Fruit fly (Drosophila melanogaster) whole organism, wandering third instar larva: ENCODE results near the gene Nup93-1.

Experiments used
- Abd-B ChIP-seq: fragments of >200 bp; optimal IDR thresholded peaks from 2 replicates; lab custom pipeline; 2017; ENCODE audit warnings: missing biosample characterization, missing genetic modification characterization
- CG32264 ChIP-seq: fragments of 200-800 bp; sonication (Bioruptor generic); optimal IDR thresholded peaks from 2 replicates; lab custom pipeline; 2016; ENCODE audit warnings: missing biosample characterization, missing genetic modification characterization
- CrebA ChIP-seq: fragments of 200-800 bp; sonication (Bioruptor generic); optimal IDR thresholded peaks from 2 replicates; lab custom pipeline; 2016; ENCODE audit warnings: missing biosample characterization, mild to moderate bottlenecking, missing genetic modification characterization, borderline replicate concordance
- Dfd ChIP-seq: fragments of >200 bp; optimal IDR thresholded peaks from 2 replicates; lab custom pipeline; 2017; ENCODE audit warnings: missing biosample characterization, missing genetic modification characterization
- Dif ChIP-seq: fragments of 200-275, 200-300 bp; sonication (Bioruptor generic); optimal IDR thresholded peaks from 2 replicates; lab custom pipeline; 2018; ENCODE audit warnings: missing biosample characterization, missing genetic modification characterization; ENCODE audit not compliant: partially characterized antibody
- GATAd ChIP-seq: sonication (Bioruptor generic); optimal IDR thresholded peaks from 2 replicates; lab custom pipeline; 2016; ENCODE audit warnings: missing biosample characterization, missing genetic modification characterization
- Hnf4 ChIP-seq: fragments of 200-800 bp; sonication (Bioruptor generic); optimal IDR thresholded peaks from 2 replicates; lab custom pipeline; 2016; ENCODE audit warnings: missing biosample characterization, mild to moderate bottlenecking, missing genetic modification characterization
- Hr78 ChIP-seq: fragments of >200 bp; optimal IDR thresholded peaks from 2 replicates; lab custom pipeline; 2017; ENCODE audit warnings: missing biosample characterization, missing genetic modification characterization
- Hr83 ChIP-seq: fragments of 200-300 bp; sonication (Bioruptor generic); optimal IDR thresholded peaks from 2 replicates; lab custom pipeline; 2016; ENCODE audit warnings: missing biosample characterization, mild to moderate bottlenecking, missing genetic modification characterization, moderate library complexity; ENCODE audit not compliant: poor library complexity, severe bottlenecking
- Mio ChIP-seq: sonication (Bioruptor generic); optimal IDR thresholded peaks from 2 replicates; lab custom pipeline; 2016; ENCODE audit warnings: missing biosample characterization, missing genetic modification characterization
- Myc ChIP-seq: fragments of >200 bp; optimal IDR thresholded peaks from 2 replicates; lab custom pipeline; 2017
- N ChIP-seq: fragments of >200 bp; optimal IDR thresholded peaks from 2 replicates; lab custom pipeline; 2018; ENCODE audit warnings: missing biosample characterization, missing external identifiers, missing genetic modification characterization
- OdsH ChIP-seq: fragments of 200-800 bp; sonication (Bioruptor generic); optimal IDR thresholded peaks from 2 replicates; lab custom pipeline; 2016; ENCODE audit warnings: missing biosample characterization, mild to moderate bottlenecking, missing genetic modification characterization
- Rel ChIP-seq, 2 experiments: fragments of 200-800 bp; sonication (Bioruptor generic) in 1 of 2; optimal IDR thresholded peaks; 2 replicates in 1 of 2; 3 replicates in 1 of 2; lab custom pipeline; 2016 to 2019; ENCODE audit warnings: mild to moderate bottlenecking in 2 of 2, missing biosample characterization in 2 of 2, missing genetic modification characterization in 2 of 2, moderate library complexity in 1 of 2
- Sp1 ChIP-seq: fragments of 200-800 bp; sonication (Bioruptor generic); optimal IDR thresholded peaks from 3 replicates; lab custom pipeline; 2019; ENCODE audit warnings: missing biosample characterization, mild to moderate bottlenecking, missing genetic modification characterization, moderate library complexity
- Vsx2 ChIP-seq: fragments of 200-300, 225-300 bp; sonication (Bioruptor generic); optimal IDR thresholded peaks from 2 replicates; lab custom pipeline; 2018; ENCODE audit warnings: missing biosample characterization, missing genetic modification characterization; ENCODE audit not compliant: partially characterized antibody
- br ChIP-seq: fragments of 200-800 bp; sonication (Bioruptor generic); optimal IDR thresholded peaks from 2 replicates; lab custom pipeline; 2016; ENCODE audit warnings: missing biosample characterization, missing genetic modification characterization
- brk ChIP-seq: fragments of 200-800 bp; sonication (Bioruptor generic); optimal IDR thresholded peaks from 2 replicates; lab custom pipeline; 2016; ENCODE audit warnings: missing biosample characterization, mild to moderate bottlenecking, missing genetic modification characterization
- dl ChIP-seq, 2 experiments: fragments of 175-275, 200-275 bp in 1 of 2; fragments of 200-275 bp in 1 of 2; sonication (Bioruptor generic); optimal IDR thresholded peaks; lab custom pipeline; 2018; ENCODE audit warnings: mild to moderate bottlenecking in 2 of 2, missing biosample characterization in 2 of 2, missing genetic modification characterization in 2 of 2, moderate library complexity in 2 of 2; ENCODE audit not compliant: partially characterized antibody in 2 of 2, insufficient read depth in 1 of 2
- dsf ChIP-seq: sonication (Bioruptor generic); optimal IDR thresholded peaks from 2 replicates; lab custom pipeline; 2016; ENCODE audit warnings: missing biosample characterization, missing genetic modification characterization, borderline replicate concordance
- ey ChIP-seq: fragments of 200-800 bp; sonication (Bioruptor generic); optimal IDR thresholded peaks from 2 replicates; lab custom pipeline; 2016; ENCODE audit warnings: missing biosample characterization, missing genetic modification characterization
- foxo ChIP-seq, 2 experiments: fragments of 200-800 bp; sonication (Bioruptor generic); optimal IDR thresholded peaks; 2 replicates in 1 of 2; 3 replicates in 1 of 2; lab custom pipeline; 2016 to 2017; ENCODE audit warnings: missing biosample characterization in 2 of 2, missing genetic modification characterization in 2 of 2
- fru ChIP-seq: fragments of 200-800 bp; sonication (Bioruptor generic); optimal IDR thresholded peaks from 3 replicates; lab custom pipeline; 2016; ENCODE audit warnings: missing biosample characterization, mild to moderate bottlenecking, missing genetic modification characterization
- h ChIP-seq: fragments of 200-800 bp; sonication (Bioruptor generic); optimal IDR thresholded peaks from 3 replicates; lab custom pipeline; 2016; ENCODE audit warnings: missing biosample characterization, mild to moderate bottlenecking, missing genetic modification characterization
- pan ChIP-seq: fragments of >200 bp; optimal IDR thresholded peaks from 2 replicates; lab custom pipeline; 2017
- psq ChIP-seq: fragments of 200-800 bp; sonication (Bioruptor generic); optimal IDR thresholded peaks from 3 replicates; lab custom pipeline; 2017; ENCODE audit warnings: missing biosample characterization, mild to moderate bottlenecking, missing genetic modification characterization, moderate library complexity
- rgr ChIP-seq: fragments of 200-800 bp; sonication (Bioruptor generic); optimal IDR thresholded peaks from 3 replicates; lab custom pipeline; 2016; ENCODE audit warnings: missing biosample characterization, mild to moderate bottlenecking, missing genetic modification characterization
- sage ChIP-seq: fragments of 200-800 bp; sonication (Bioruptor generic); optimal IDR thresholded peaks from 2 replicates; lab custom pipeline; 2016; ENCODE audit warnings: missing biosample characterization, mild to moderate bottlenecking, missing genetic modification characterization
- sv ChIP-seq: fragments of 200-800 bp; sonication (Bioruptor generic); optimal IDR thresholded peaks from 3 replicates; lab custom pipeline; 2016; ENCODE audit warnings: missing biosample characterization, missing genetic modification characterization
- usp ChIP-seq: fragments of >200 bp; optimal IDR thresholded peaks from 2 replicates; lab custom pipeline; 2017; ENCODE audit warnings: missing biosample characterization, missing genetic modification characterization

Gene Nup93-1

dm6 chrX:13783534-13783949, 39.1 kb upstream of the Nup93-1 start, which contains the start of gene inaE:
Gene inaE, plus strand, starts transcription at chrX:13783714.
- TF ChIP-seq brk (GFP tag; lab: Kevin White, UChicago) (no peak), Vsx2 (GFP tag; lab: Kevin White, UChicago) (peak; percentile 9), dl (GFP tag; optimal IDR thresholded peaks at IDR 0.05; lab: Kevin White, UChicago; ENCODE audit: insufficient read depth in 1 of 2, partially characterized antibody in 2 of 2) (peak in 1 of 2 experiments; percentile 6), sv (no peak), h (peak; percentile 16), dsf (GFP tag; lab: Kevin White, UChicago) (no peak), usp (GFP tag; lab: Kevin White, UChicago) (no peak), Rel (GFP tag; optimal IDR thresholded peaks at IDR 0.05; lab: Kevin White, UChicago) (no peak), Rel (tag; optimal IDR thresholded peaks at IDR 0.05; lab: Kevin White, UChicago) (peak; percentile 18), Hr83 (no peak), Myc (no peak), pan (no peak), Abd-B (GFP tag; lab: Kevin White, UChicago) (peak; percentile 61), Hr78 (GFP tag; lab: Kevin White, UChicago) (peak; percentile 60), OdsH (GFP tag; lab: Kevin White, UChicago) (no peak), Dfd (GFP tag; lab: Kevin White, UChicago) (no peak), CrebA (no peak), CG32264 (GFP tag; lab: Kevin White, UChicago) (no peak), Dif (GFP tag; lab: Kevin White, UChicago) (peak; percentile 41), rgr (GFP tag; lab: Kevin White, UChicago) (peak; percentile 9), Sp1 (GFP tag; lab: Kevin White, UChicago) (peak; percentile 26), N (peak; percentile 96), foxo (GFP tag; optimal IDR thresholded peaks at IDR 0.05; lab: Kevin White, UChicago) (peak in 1 of 2 experiments; percentile 14)

dm6 chrX:13783958-13784907, 38.4 kb upstream of the Nup93-1 start:
- TF ChIP-seq Hr83: no peak
- TF ChIP-seq foxo (GFP tag; optimal IDR thresholded peaks at IDR 0.05; lab: Kevin White, UChicago): peak in 1 of 2 experiments; percentile 38
- no peak for TF ChIP-seq Hnf4 (GFP tag; lab: Kevin White, UChicago)
- no peak for TF ChIP-seq N
- TF ChIP-seq fru (GFP tag; lab: Kevin White, UChicago): peak; percentile 36
- TF ChIP-seq psq (GFP tag; lab: Kevin White, UChicago): peak; percentile 68
- peak; percentile 14 for TF ChIP-seq h
- peak; percentile 4 for TF ChIP-seq ey
- TF ChIP-seq, all 38 proteins: peak for 5

dm6 chrX:13786037-13786667, 36.5 kb upstream of the Nup93-1 start:
- TF ChIP-seq br (GFP tag; lab: Kevin White, UChicago) (no peak), brk (GFP tag; lab: Kevin White, UChicago) (no peak), sage (no peak), N (no peak), sv (no peak), Abd-B (GFP tag; lab: Kevin White, UChicago) (no peak), h (no peak), Dfd (GFP tag; lab: Kevin White, UChicago) (no peak), Hr78 (GFP tag; lab: Kevin White, UChicago) (no peak), OdsH (GFP tag; lab: Kevin White, UChicago) (no peak), dl (GFP tag; optimal IDR thresholded peaks at IDR 0.05; lab: Kevin White, UChicago; ENCODE audit: insufficient read depth in 1 of 2, partially characterized antibody in 2 of 2) (no peak), dsf (GFP tag; lab: Kevin White, UChicago) (no peak), Mio (GFP tag; lab: Kevin White, UChicago) (no peak), rgr (GFP tag; lab: Kevin White, UChicago) (no peak), Hr83 (no peak), Dif (GFP tag; lab: Kevin White, UChicago) (no peak), GATAd (GFP tag; lab: Kevin White, UChicago) (no peak), foxo (GFP tag; optimal IDR thresholded peaks at IDR 0.05; lab: Kevin White, UChicago) (no peak)
